Worm (Caenorhabditis elegans): Measurements from ENCODE around the gene srv-2.

srv-2 gene

DNA sequence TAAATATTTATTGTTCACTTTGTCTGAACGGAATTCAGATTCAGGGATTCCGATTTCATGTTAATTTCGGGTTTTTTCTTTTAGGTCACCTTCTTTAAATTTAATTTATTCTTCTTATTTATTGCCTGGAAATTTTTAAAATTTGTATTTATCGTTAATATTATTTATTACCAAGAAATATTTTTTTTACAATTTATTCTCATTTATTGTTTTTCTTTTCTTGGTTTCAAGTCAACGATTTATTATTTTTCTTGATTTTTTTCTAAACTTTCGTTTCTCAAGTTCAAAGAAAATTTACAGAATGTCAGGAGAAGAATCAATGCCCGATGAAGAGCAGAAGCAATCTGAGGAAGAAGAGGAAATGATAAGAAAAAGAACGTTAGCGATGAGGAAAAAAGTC, 14.3 kb downstream of the srv-2 start, which contains the start of gene crn-3:
TSS of gene crn-3 (plus strand) at position 301 of the 400 bp plus-strand sequence.
- no peak for TF ChIP-seq ceh-8 (GFP tag; optimal IDR thresholded peaks at IDR 0.05)
- TF ChIP-seq hlh-17 (GFP tag; optimal IDR thresholded peaks at IDR 0.05; ENCODE audit: borderline replicate concordance) = no peak
- no peak for TF ChIP-seq ets-5 (GFP tag; IDR thresholded peaks at IDR 0.05)
- no peak for TF ChIP-seq pqm-1 (tag; optimal IDR thresholded peaks at IDR 0.05)
- TF ChIP-seq C04F5.9 (tag; optimal IDR thresholded peaks at IDR 0.05) = no peak
- TF ChIP-seq nhr-28 (tag; optimal IDR thresholded peaks at IDR 0.05) = no peak
- TF ChIP-seq lir-3 (tag; optimal IDR thresholded peaks at IDR 0.05; ENCODE audit: poor library complexity) = no peak
- no peak for TF ChIP-seq nhr-85 (tag)
- no peak for TF ChIP-seq unc-30 (tag; optimal IDR thresholded peaks at IDR 0.05)
- no peak for TF ChIP-seq nhr-47 (tag; optimal IDR thresholded peaks at IDR 0.05)
- TF ChIP-seq efl-3 (GFP tag; optimal IDR thresholded peaks at IDR 0.05) = no peak
- no peak for TF ChIP-seq sptf-1 (tag; optimal IDR thresholded peaks at IDR 0.05)

DNA sequence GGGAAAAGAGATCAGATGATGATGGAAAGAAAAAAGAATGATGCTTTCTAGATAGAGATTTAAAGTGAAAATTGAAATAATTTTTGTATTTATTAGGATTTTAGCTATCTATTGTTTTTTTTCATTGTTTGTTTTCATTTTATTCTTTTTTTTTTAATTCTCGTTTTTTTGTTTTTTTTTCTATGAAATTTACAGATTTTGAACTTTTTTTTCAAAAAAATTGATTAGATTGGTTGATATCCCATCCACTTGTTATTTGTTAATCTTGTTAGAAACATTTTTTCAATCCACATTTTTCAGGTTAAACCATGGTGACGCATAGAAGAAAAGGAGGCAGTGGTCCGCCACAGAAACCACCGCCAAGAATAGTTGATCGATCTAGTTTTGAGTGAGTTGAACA, 18.0 kb downstream of the srv-2 start, which contains the start of gene algn-9:
TSS of gene algn-9 (plus strand) at position 301 of the 400 bp plus-strand sequence.
- no peak for TF ChIP-seq lin-39 (tag; optimal IDR thresholded peaks at IDR 0.05)
- TF ChIP-seq unc-98 (GFP tag; IDR thresholded peaks at IDR 0.05) = no peak
- TF ChIP-seq dsc-1 (tag; optimal IDR thresholded peaks at IDR 0.05) = no peak
- no peak for TF ChIP-seq nhr-84 (tag; optimal IDR thresholded peaks at IDR 0.05)

DNA sequence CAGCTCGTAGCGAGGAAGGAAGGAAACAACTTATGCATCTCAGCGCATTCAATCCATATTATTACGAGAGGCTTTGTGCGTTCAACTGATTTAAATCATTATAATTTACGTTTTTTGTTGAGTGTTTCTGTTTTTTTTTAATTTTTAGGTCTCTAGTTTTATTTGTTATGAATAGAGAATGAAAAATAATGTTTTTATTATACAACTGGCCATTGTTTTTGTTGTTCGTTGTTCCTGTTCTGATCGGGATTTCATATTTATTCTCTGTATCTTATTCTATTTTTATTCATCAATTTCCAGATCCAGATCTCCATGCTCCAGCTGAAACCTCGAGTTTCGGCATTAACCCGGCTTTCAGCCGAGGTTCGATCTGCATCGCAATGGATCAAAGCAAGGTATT, 19.8 kb downstream of the srv-2 start, which contains the start of gene mrps-22:
TSS of gene mrps-22 (plus strand) at position 301 of the 400 bp plus-strand sequence.
- TF ChIP-seq pax-3 (tag; optimal IDR thresholded peaks at IDR 0.05) (no peak), nhr-47 (tag; optimal IDR thresholded peaks at IDR 0.05) (no peak), hlh-17 (GFP tag; optimal IDR thresholded peaks at IDR 0.05; ENCODE audit: borderline replicate concordance) (no peak), ztf-11 (tag; optimal IDR thresholded peaks at IDR 0.05) (no peak), lir-3 (tag; optimal IDR thresholded peaks at IDR 0.05; ENCODE audit: poor library complexity) (no peak), ama-1 (optimal IDR thresholded peaks at IDR 0.05) (no peak), skn-1 (tag; optimal IDR thresholded peaks at IDR 0.05) (no peak), aly-2 (tag; optimal IDR thresholded peaks at IDR 0.05) (no peak), lin-39 (tag; optimal IDR thresholded peaks at IDR 0.05) (no peak), snpc-4 (tag; optimal IDR thresholded peaks at IDR 0.05) (no peak), zag-1 (tag; optimal IDR thresholded peaks at IDR 0.05) (no peak), lsy-2 (tag; optimal IDR thresholded peaks at IDR 0.05) (no peak)

DNA sequence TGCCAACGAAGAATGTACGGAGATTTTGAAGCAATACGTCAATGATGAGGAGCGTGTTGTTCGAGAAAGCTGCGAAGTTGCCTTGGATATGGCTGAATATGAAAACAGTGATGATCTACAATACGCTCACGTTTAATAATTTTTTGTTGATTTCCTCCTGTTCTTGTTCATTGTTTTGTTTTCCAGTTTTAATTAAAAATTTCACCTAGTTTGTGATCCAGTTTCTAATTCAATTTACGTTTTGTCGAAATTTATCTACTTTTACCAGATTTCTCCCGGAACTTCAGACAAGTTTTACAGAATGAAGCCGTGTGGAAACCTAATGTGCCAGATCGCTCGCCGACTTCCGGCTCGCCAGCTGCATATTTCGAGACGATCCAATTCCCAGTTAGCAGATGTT, 21.3 kb downstream of the srv-2 start, which contains the start of gene dap-3:
TSS of gene dap-3 (plus strand) at position 301 of the 400 bp plus-strand sequence.
- TF ChIP-seq efl-3 (GFP tag; optimal IDR thresholded peaks at IDR 0.05) (no peak), mep-1 (tag; optimal IDR thresholded peaks at IDR 0.05) (no peak), xbp-1 (tag; optimal IDR thresholded peaks at IDR 0.05) (no peak), ceh-8 (GFP tag; optimal IDR thresholded peaks at IDR 0.05) (no peak), nhr-77 (tag; optimal IDR thresholded peaks at IDR 0.05) (no peak), snu-23 (GFP tag; optimal IDR thresholded peaks at IDR 0.05) (no peak), fkh-8 (tag; optimal IDR thresholded peaks at IDR 0.05) (no peak), C16A3.4 (tag; optimal IDR thresholded peaks at IDR 0.05) (no peak), ces-1 (GFP tag; optimal IDR thresholded peaks at IDR 0.05) (no peak)

DNA sequence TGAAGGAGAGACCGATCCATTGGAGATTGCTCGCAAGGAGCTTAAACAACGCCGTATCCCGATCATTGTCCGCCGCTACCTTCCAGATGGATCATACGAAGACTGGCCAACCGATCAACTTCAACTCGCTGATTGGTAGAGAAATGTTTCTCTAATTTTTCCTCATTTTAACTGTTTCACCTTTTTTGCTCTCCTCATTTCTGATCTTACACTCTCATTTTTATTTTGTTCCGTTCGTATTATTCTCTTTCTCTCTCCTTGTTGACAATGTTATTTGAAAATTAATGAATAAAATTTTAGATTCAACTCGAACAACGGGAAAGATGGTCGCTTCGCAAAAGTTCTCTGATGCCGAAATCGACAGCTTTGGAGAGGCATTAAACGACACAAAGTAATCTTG, 22.4 kb downstream of the srv-2 start, which contains the start of gene dohh-1:
TSS of gene dohh-1 (plus strand) at position 301 of the 400 bp plus-strand sequence.
- TF ChIP-seq efl-1 (optimal IDR thresholded peaks at IDR 0.05) = no peak
- TF ChIP-seq efl-1 (GFP tag; optimal IDR thresholded peaks at IDR 0.05 in 1 of 2) = peak in 1 of 2 experiments; percentile 14
- TF ChIP-seq rnt-1 (tag; optimal IDR thresholded peaks at IDR 0.05) = no peak
